Worm (Caenorhabditis elegans) whole organism, L4 larva: ENCODE results near the gene dnj-19.

ENCODE experiments used
- F37D6.2 ChIP-seq: sonication (generic microtip); optimal IDR thresholded peaks from 2 replicates; lab custom pipeline; 2016; ENCODE audit warnings: mild to moderate bottlenecking, missing genetic modification characterization, missing compliant biosample characterization
- F49E8.2 ChIP-seq: sonication (generic microtip); optimal IDR thresholded peaks from 2 replicates; lab custom pipeline; 2016; ENCODE audit warnings: missing compliant biosample characterization, mild to moderate bottlenecking, missing genetic modification characterization, borderline replicate concordance
- aly-2 ChIP-seq: sonication (generic microtip); optimal IDR thresholded peaks from 2 replicates; lab custom pipeline; 2018; ENCODE audit warnings: missing biosample characterization, missing genetic modification characterization
- ceh-82 ChIP-seq: sonication (generic microtip); optimal IDR thresholded peaks from 2 replicates; lab custom pipeline; 2017; ENCODE audit warnings: missing biosample characterization, missing genetic modification characterization
- fkh-10 ChIP-seq: fragments of 150-350 bp; optimal IDR thresholded peaks from 2 replicates; lab custom pipeline; 2014; ENCODE audit warnings: missing biosample characterization, missing genetic modification reagents, missing genetic modification characterization
- fos-1 ChIP-seq: fragments of 150-350 bp; optimal IDR thresholded peaks from 2 replicates; lab custom pipeline; 2014; ENCODE audit warnings: missing biosample characterization, missing genetic modification characterization
- lin-15B ChIP-seq: fragments of 150-350 bp; sonication (generic microtip); optimal IDR thresholded peaks from 3 replicates; lab custom pipeline; 2014; ENCODE audit warnings: missing biosample characterization, missing genetic modification characterization
- lsy-2 ChIP-seq, 2 experiments: fragments of 150-350 bp in 1 of 2; sonication (generic microtip) in 1 of 2; optimal IDR thresholded peaks; 2 replicates each; lab custom pipeline; 2014 to 2017; ENCODE audit warnings: missing biosample characterization in 2 of 2, missing genetic modification characterization in 2 of 2
- nhr-11 ChIP-seq: fragments of 150-350 bp; optimal IDR thresholded peaks from 2 replicates; lab custom pipeline; 2014; ENCODE audit warnings: missing biosample characterization, missing genetic modification characterization
- nhr-25 ChIP-seq: sonication (generic microtip); optimal IDR thresholded peaks from 2 replicates; lab custom pipeline; 2017; ENCODE audit warnings: missing genetic modification characterization, mild to moderate bottlenecking, missing compliant biosample characterization, antibody characterized with exemption, moderate library complexity, borderline replicate concordance; ENCODE audit not compliant: insufficient read depth
- nhr-77 ChIP-seq: fragments of 150-350 bp; optimal IDR thresholded peaks from 2 replicates; lab custom pipeline; 2014; ENCODE audit warnings: missing biosample characterization, missing genetic modification characterization

DNA sequence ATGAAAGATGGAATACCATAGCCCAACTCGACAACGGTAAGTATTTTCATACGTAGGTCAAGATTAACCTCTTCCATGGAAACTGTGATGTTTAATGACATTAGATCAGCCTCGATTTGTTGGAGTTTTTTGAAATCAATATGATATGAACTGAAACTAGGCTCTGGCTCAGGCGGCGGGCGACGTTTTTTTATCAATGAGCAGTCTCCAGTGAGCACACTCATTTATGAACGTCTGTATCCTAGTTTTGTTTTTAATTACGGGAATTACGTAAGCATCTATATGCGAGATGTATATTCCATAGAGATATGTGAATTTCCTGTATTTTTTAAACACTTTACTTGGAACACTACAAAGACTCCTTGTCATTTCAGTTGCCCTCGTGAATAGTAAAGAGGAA, 41.8 kb downstream of the dnj-19 start, which contains the start of gene srg-67:
- TF ChIP-seq nhr-11 (tag; lab: Kevin White, UChicago) (no peak), nhr-25 (no peak), fos-1 (tag; lab: Kevin White, UChicago) (no peak), lin-15B (no peak), lsy-2 (tag; optimal IDR thresholded peaks at IDR 0.05; lab: Kevin White, UChicago) (no peak), aly-2 (tag; lab: Kevin White, UChicago) (no peak), fkh-10 (GFP tag; lab: Kevin White, UChicago) (no peak), F37D6.2 (tag; lab: Kevin White, UChicago) (no peak), F49E8.2 (tag; lab: Kevin White, UChicago) (no peak), ceh-82 (tag; lab: Kevin White, UChicago) (no peak), nhr-77 (tag; lab: Kevin White, UChicago) (no peak)
